Worm (Caenorhabditis elegans) whole organism, L4/young adult: ENCODE results near the gene C50D2.10.

Experiments
- W03F9.2 ChIP-seq: fragments of 150-350 bp; optimal IDR thresholded peaks from 2 replicates; lab custom pipeline; 2014; ENCODE audit warnings: missing biosample characterization, missing genetic modification characterization
- him-1 ChIP-seq: sonication (generic microtip); optimal IDR thresholded peaks from 2 replicates; lab custom pipeline; 2016; ENCODE audit warnings: missing genotype, missing genetic modification reagents, missing genetic modification characterization, missing compliant biosample characterization

ce11 chrII:97992-98763 is 760 bp upstream of the C50D2.10 start, which contains the start of the genes luc-7L3 and sftb-6:
- no peak for TF ChIP-seq him-1 (tag; lab: Kevin White, UChicago)
- peak; percentile 71 for TF ChIP-seq W03F9.2 (tag; lab: Kevin White, UChicago)
